Fruit fly (Drosophila melanogaster) whole organism, embryonic: Measurements from ENCODE around the gene Mlp84B.
A peak's percentile ranks its signal among the peaks of the same experiment; 100 is the strongest.

Experiments used
- Abd-B ChIP-seq: fragments of 200-800 bp; sonication (Bioruptor generic); optimal IDR thresholded peaks from 2 replicates; lab custom pipeline; 2018; ENCODE audit warnings: missing biosample characterization, mild to moderate bottlenecking, missing genetic modification characterization, moderate library complexity
- Antp ChIP-seq: fragments of 200-800 bp; sonication (Bioruptor generic); optimal IDR thresholded peaks from 3 replicates; lab custom pipeline; 2016; ENCODE audit warnings: missing biosample characterization, missing genetic modification characterization
- CG11093 ChIP-seq: fragments of 200-800 bp; sonication (Bioruptor generic); IDR thresholded peaks from 3 replicates; pipeline ENCODE4 v1.3.6; 2022; ENCODE audit warnings: missing biosample characterization, missing genetic modification characterization
- CG12155 ChIP-seq: fragments of 200-800 bp; sonication (Bioruptor generic); optimal IDR thresholded peaks from 3 replicates; lab custom pipeline; 2016; ENCODE audit warnings: missing biosample characterization, missing genetic modification characterization
- CG15514 ChIP-seq: fragments of 200-800 bp; sonication (Bioruptor generic); optimal IDR thresholded peaks from 3 replicates; lab custom pipeline; 2017; ENCODE audit warnings: missing biosample characterization, missing genetic modification characterization, mild to moderate bottlenecking, moderate library complexity, missing genetic modification reagents
- CG1603 ChIP-seq: fragments of 200-800 bp; sonication (Bioruptor generic); optimal IDR thresholded peaks from 2 replicates; lab custom pipeline; 2019; ENCODE audit warnings: missing biosample characterization, mild to moderate bottlenecking, missing genetic modification characterization, moderate library complexity
- CG31365 ChIP-seq: fragments of 200-800 bp; sonication (Bioruptor generic); optimal IDR thresholded peaks from 2 replicates; lab custom pipeline; 2018; ENCODE audit warnings: missing biosample characterization, mild to moderate bottlenecking, missing genetic modification characterization
- CG4404 ChIP-seq: fragments of 200-800 bp; sonication (Bioruptor generic); IDR thresholded peaks from 2 replicates; pipeline ENCODE4 v1.3.6; 2022; ENCODE audit warnings: missing biosample characterization, missing genetic modification characterization
- CG4730 ChIP-seq: fragments of 200-800 bp; sonication (Bioruptor generic); IDR thresholded peaks from 2 replicates; pipeline ENCODE4 v1.3.6; 2022; ENCODE audit warnings: missing biosample characterization, missing genetic modification characterization
- CG6254 ChIP-seq: fragments of 200-800 bp; sonication (Bioruptor generic); optimal IDR thresholded peaks from 3 replicates; lab custom pipeline; 2017; ENCODE audit warnings: mild to moderate bottlenecking, missing biosample characterization, missing genetic modification reagents, missing genetic modification characterization
- CG6765 ChIP-seq: fragments of 200-800 bp; sonication (Bioruptor generic); optimal IDR thresholded peaks from 3 replicates; lab custom pipeline; 2017; ENCODE audit warnings: missing biosample characterization, mild to moderate bottlenecking, missing genetic modification characterization
- CG6791 ChIP-seq: fragments of 200-800 bp; sonication (Bioruptor generic); IDR thresholded peaks from 3 replicates; pipeline ENCODE4 v1.3.6; 2022; ENCODE audit warnings: missing biosample characterization, missing genetic modification characterization; ENCODE audit not compliant: partially characterized antibody
- CG7556 ChIP-seq: fragments of 200-800 bp; sonication (Bioruptor generic); optimal IDR thresholded peaks from 2 replicates; lab custom pipeline; 2017; ENCODE audit warnings: missing biosample characterization, mild to moderate bottlenecking, missing genetic modification characterization
- CG8359 ChIP-seq: fragments of 200-800 bp; sonication (Bioruptor generic); optimal IDR thresholded peaks from 2 replicates; lab custom pipeline; 2017; ENCODE audit warnings: missing biosample characterization, mild to moderate bottlenecking, missing genetic modification characterization, borderline replicate concordance
- CTCF ChIP-seq: fragments of 200-800 bp; sonication (Bioruptor generic); optimal IDR thresholded peaks from 2 replicates; lab custom pipeline; 2017; ENCODE audit warnings: missing biosample characterization, mild to moderate bottlenecking, missing genetic modification characterization, moderate library complexity
- Chrac-16 ChIP-seq: fragments of 200-800 bp; sonication (Bioruptor generic); optimal IDR thresholded peaks from 3 replicates; lab custom pipeline; 2016; ENCODE audit warnings: missing biosample characterization, missing genetic modification characterization
- E2f2 ChIP-seq: fragments of 200-800 bp; sonication (Bioruptor generic); IDR thresholded peaks from 2 replicates; pipeline ENCODE4 v1.3.6; 2022; ENCODE audit warnings: missing biosample characterization, missing genetic modification characterization
- ERR ChIP-seq: fragments of 200-800 bp; sonication (Bioruptor generic); optimal IDR thresholded peaks from 2 replicates; lab custom pipeline; 2016; ENCODE audit warnings: missing biosample characterization, missing genetic modification characterization
- Fer3 ChIP-seq: fragments of 200-800 bp; sonication (Bioruptor generic); optimal IDR thresholded peaks from 2 replicates; lab custom pipeline; 2018; ENCODE audit warnings: missing biosample characterization, mild to moderate bottlenecking, missing genetic modification characterization, moderate library complexity
- H2.0 ChIP-seq: fragments of 200-800 bp; sonication (Bioruptor generic); IDR thresholded peaks from 2 replicates; pipeline ENCODE4 v1.3.6; 2022; ENCODE audit warnings: missing biosample characterization, missing genetic modification characterization
- HLH3B ChIP-seq: fragments of 200-800 bp; sonication (Bioruptor generic); IDR thresholded peaks from 2 replicates; pipeline ENCODE4 v1.3.6; 2022; ENCODE audit warnings: missing biosample characterization, missing genetic modification characterization
- Lim3 ChIP-seq: fragments of 200-800 bp; sonication (Bioruptor generic); IDR thresholded peaks from 2 replicates; pipeline ENCODE4 v1.3.6; 2022; ENCODE audit warnings: missing biosample characterization, missing genetic modification characterization
- Sry-δ ChIP-seq: fragments of 200-800 bp; sonication (Bioruptor generic); optimal IDR thresholded peaks from 2 replicates; lab custom pipeline; 2016; ENCODE audit warnings: missing biosample characterization, missing genetic modification characterization
- abd-A ChIP-seq: fragments of 200-800 bp; sonication (Bioruptor generic); optimal IDR thresholded peaks from 3 replicates; lab custom pipeline; 2019; ENCODE audit warnings: missing biosample characterization, mild to moderate bottlenecking, missing genetic modification characterization, moderate library complexity
- amos ChIP-seq: fragments of 200-800 bp; sonication (Bioruptor generic); IDR thresholded peaks from 2 replicates; pipeline ENCODE4 v1.3.6; 2022; ENCODE audit warnings: missing biosample characterization, missing genetic modification characterization; ENCODE audit not compliant: partially characterized antibody
- bigmax ChIP-seq: fragments of 200-800 bp; sonication (Bioruptor generic); optimal IDR thresholded peaks from 2 replicates; lab custom pipeline; 2018; ENCODE audit warnings: missing biosample characterization, mild to moderate bottlenecking, missing genetic modification characterization
- bowl ChIP-seq: fragments of 200-800 bp; sonication (Bioruptor generic); IDR thresholded peaks from 2 replicates; pipeline ENCODE4 v1.3.6; 2022; ENCODE audit warnings: missing biosample characterization, missing genetic modification characterization
- bsh ChIP-seq, 2 experiments: fragments of 200-800 bp; sonication (Bioruptor generic); optimal IDR thresholded peaks; 2 replicates each; lab custom pipeline; 2017 to 2018; ENCODE audit warnings: mild to moderate bottlenecking in 2 of 2, missing biosample characterization in 2 of 2, missing genetic modification characterization in 2 of 2, moderate library complexity in 1 of 2
- cas ChIP-seq: fragments of 200-800 bp; sonication (Bioruptor generic); IDR thresholded peaks from 2 replicates; pipeline ENCODE4 v1.3.6; 2022; ENCODE audit warnings: missing biosample characterization, missing genetic modification characterization
- caup ChIP-seq: fragments of 200-800 bp; sonication (Bioruptor generic); optimal IDR thresholded peaks from 3 replicates; lab custom pipeline; 2017; ENCODE audit warnings: missing biosample characterization, mild to moderate bottlenecking, missing genetic modification characterization, moderate library complexity; ENCODE audit not compliant: severe bottlenecking
- crc ChIP-seq: fragments of 200-800 bp; sonication (Bioruptor generic); optimal IDR thresholded peaks from 2 replicates; lab custom pipeline; 2016; ENCODE audit warnings: missing biosample characterization, missing genetic modification characterization
- dati ChIP-seq: fragments of 200-800 bp; sonication (Bioruptor generic); IDR thresholded peaks from 2 replicates; pipeline ENCODE4 v1.3.6; 2022; ENCODE audit warnings: missing biosample characterization, missing genetic modification characterization
- dm ChIP-seq: fragments of 200-800 bp; sonication (Bioruptor generic); optimal IDR thresholded peaks from 3 replicates; lab custom pipeline; 2016; ENCODE audit warnings: missing biosample characterization, missing genetic modification characterization
- fd102C ChIP-seq: fragments of 200-800 bp; sonication (Bioruptor generic); optimal IDR thresholded peaks from 2 replicates; lab custom pipeline; 2018; ENCODE audit warnings: missing biosample characterization, mild to moderate bottlenecking, missing genetic modification characterization, moderate library complexity
- gfzf ChIP-seq: fragments of 200-800 bp; sonication (Bioruptor generic); optimal IDR thresholded peaks from 2 replicates; lab custom pipeline; 2016; ENCODE audit warnings: missing biosample characterization, mild to moderate bottlenecking, missing genetic modification characterization, moderate library complexity
- lab ChIP-seq: fragments of 200-800 bp; sonication (Bioruptor generic); optimal IDR thresholded peaks from 3 replicates; lab custom pipeline; 2017; ENCODE audit warnings: missing biosample characterization, missing genetic modification characterization, mild to moderate bottlenecking, moderate library complexity, missing genetic modification reagents
- oc ChIP-seq: fragments of 200-800 bp; sonication (Bioruptor generic); optimal IDR thresholded peaks from 2 replicates; lab custom pipeline; 2018; ENCODE audit warnings: missing biosample characterization, mild to moderate bottlenecking, missing genetic modification characterization, moderate library complexity
- p53 ChIP-seq: fragments of 200-800 bp; sonication (Bioruptor generic); optimal IDR thresholded peaks from 2 replicates; lab custom pipeline; 2016; ENCODE audit warnings: missing biosample characterization, missing genetic modification characterization
- prd ChIP-seq, 3 experiments: fragments of >200 bp in 2 of 3; fragments of 200-800 bp in 1 of 3; sonication (Bioruptor generic) in 1 of 3; optimal IDR thresholded peaks in 2 of 3; IDR thresholded peaks in 1 of 3; 2 replicates in 2 of 3; 3 replicates in 1 of 3; pipeline versions ENCODE4 v1.3.6 to Lab custom; 2017 to 2022; ENCODE audit warnings: missing biosample characterization in 1 of 3, missing genetic modification characterization in 1 of 3
- rib ChIP-seq: fragments of 200-800 bp; sonication (Bioruptor generic); IDR thresholded peaks from 2 replicates; pipeline ENCODE4 v1.3.6; 2022; ENCODE audit warnings: missing biosample characterization, missing genetic modification characterization
- schlank ChIP-seq: fragments of 200-800 bp; sonication (Bioruptor generic); optimal IDR thresholded peaks from 2 replicates; lab custom pipeline; 2018; ENCODE audit warnings: missing biosample characterization, mild to moderate bottlenecking, missing genetic modification characterization
- sisA ChIP-seq: fragments of 200-800 bp; sonication (Bioruptor generic); IDR thresholded peaks from 2 replicates; pipeline ENCODE4 v1.3.6; 2022; ENCODE audit warnings: missing biosample characterization, missing genetic modification characterization
- slp2 ChIP-seq: fragments of 200-800 bp; sonication (Bioruptor generic); optimal IDR thresholded peaks from 2 replicates; lab custom pipeline; 2016; ENCODE audit warnings: missing biosample characterization, missing genetic modification characterization
- tin ChIP-seq: fragments of 200-800 bp; sonication (Bioruptor generic); optimal IDR thresholded peaks from 3 replicates; lab custom pipeline; 2016; ENCODE audit warnings: missing biosample characterization, missing genetic modification characterization
- tll ChIP-seq, 2 experiments: fragments of 200-800 bp in 1 of 2; fragments of >200 bp in 1 of 2; sonication (Bioruptor generic) in 1 of 2; optimal IDR thresholded peaks; 2 replicates each; lab custom pipeline; 2017 to 2019; ENCODE audit warnings: missing biosample characterization in 2 of 2, missing genetic modification characterization in 2 of 2, mild to moderate bottlenecking in 1 of 2, moderate library complexity in 1 of 2
- tna ChIP-seq: fragments of 200-800 bp; sonication (Bioruptor generic); IDR thresholded peaks from 2 replicates; pipeline ENCODE4 v1.3.6; 2022; ENCODE audit warnings: missing biosample characterization, missing genetic modification characterization; ENCODE audit not compliant: partially characterized antibody
- trh ChIP-seq: fragments of 200-800 bp; sonication (Bioruptor generic); optimal IDR thresholded peaks from 2 replicates; lab custom pipeline; 2016; ENCODE audit warnings: missing biosample characterization, missing genetic modification characterization
- ttk ChIP-seq: fragments of 200-800 bp; sonication (Bioruptor generic); IDR thresholded peaks from 2 replicates; pipeline ENCODE4 v2.1.2; 2022; ENCODE audit warnings: missing biosample characterization, missing genetic modification characterization
- wor ChIP-seq: fragments of 200-800 bp; sonication (Bioruptor generic); IDR thresholded peaks from 2 replicates; pipeline ENCODE4 v1.3.6; 2022; ENCODE audit warnings: missing biosample characterization, missing genetic modification characterization
- yki ChIP-seq: fragments of >200 bp; optimal IDR thresholded peaks from 3 replicates; lab custom pipeline; 2018

The Mlp84B gene

DNA sequence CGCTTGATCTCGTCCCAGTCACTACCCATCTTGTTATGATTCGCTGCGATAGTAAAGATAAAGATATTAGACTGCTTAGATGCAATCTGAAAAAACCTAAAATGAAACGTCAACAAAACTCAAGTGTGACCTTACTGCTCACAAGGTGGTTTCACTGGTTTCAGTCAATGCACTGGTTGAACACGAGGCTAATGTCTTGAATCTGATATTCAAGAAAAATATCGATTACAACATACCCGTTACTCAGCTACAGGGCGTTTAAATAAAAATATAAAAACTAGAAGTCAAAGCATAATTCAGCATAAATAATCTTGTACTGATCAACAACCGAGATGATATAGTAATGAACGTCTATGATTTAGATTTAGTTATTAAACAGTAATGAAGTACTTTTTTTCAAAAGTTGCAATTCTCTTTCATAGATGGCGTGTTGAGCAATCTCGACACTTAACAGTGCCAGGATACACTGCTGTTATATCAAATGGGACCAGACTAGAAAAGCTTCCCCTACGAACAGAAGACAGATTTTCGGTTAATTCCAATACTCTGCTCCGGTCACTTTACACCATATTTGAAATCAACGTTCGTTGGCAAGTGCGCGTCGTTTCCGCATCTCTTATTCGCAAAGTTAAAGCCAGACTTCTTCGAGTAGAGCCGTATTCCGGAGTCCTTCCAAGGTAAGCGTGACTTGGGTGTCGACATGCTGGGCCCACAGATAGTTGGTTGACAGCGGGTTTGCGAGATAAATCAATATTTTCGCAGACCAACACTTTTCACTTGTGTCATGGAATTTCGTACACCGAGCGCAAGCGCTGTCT is 43.0 kb downstream of the Mlp84B start, which contains the start of the genes Ufl1 and CG1943 (continued):
- TF ChIP-seq H2.0, result no peak
- TF ChIP-seq wor (GFP tag; lab: Robert Waterston, UW), result no peak
- no peak for TF ChIP-seq Chrac-16
- TF ChIP-seq Sry-δ (GFP tag; lab: Kevin White, UChicago), result peak; percentile 81
- no peak for TF ChIP-seq ERR (GFP tag; lab: Kevin White, UChicago)
- TF ChIP-seq CG6791 (GFP tag; lab: Robert Waterston, UW), result no peak
- no peak for TF ChIP-seq prd (optimal IDR thresholded peaks at IDR 0.05; lab: Kevin White, UChicago)
- TF ChIP-seq prd (GFP tag; IDR thresholded peaks at IDR 0.05; lab: Robert Waterston, UW), result no peak
- no peak for TF ChIP-seq yki (lab: Kevin White, UChicago)
- TF ChIP-seq HLH3B (GFP tag; lab: Robert Waterston, UW), result no peak
- TF ChIP-seq Lim3 (GFP tag; lab: Robert Waterston, UW), result no peak
- TF ChIP-seq dm, result peak; percentile 69
- TF ChIP-seq CTCF (GFP tag; lab: Kevin White, UChicago), result peak; percentile 96
- no peak for TF ChIP-seq bigmax
- no peak for TF ChIP-seq trh (GFP tag; lab: Kevin White, UChicago)
- TF ChIP-seq CG6254 (GFP tag; lab: Kevin White, UChicago), result peak; percentile 3
- peak; percentile 49 for TF ChIP-seq CG15514 (GFP tag; lab: Kevin White, UChicago)
- no peak for TF ChIP-seq CG11093
- TF ChIP-seq schlank (tag; lab: Kevin White, UChicago), result no peak
- TF ChIP-seq slp2 (GFP tag; lab: Kevin White, UChicago), result no peak
- no peak for TF ChIP-seq fd102C (GFP tag; lab: Kevin White, UChicago)
- TF ChIP-seq dati (GFP tag; lab: Robert Waterston, UW), result no peak
- TF ChIP-seq CG4404 (GFP tag; lab: Robert Waterston, UW), result no peak
- peak; percentile 7 for TF ChIP-seq lab (GFP tag; lab: Kevin White, UChicago)
- no peak for TF ChIP-seq ttk (GFP tag; lab: Robert Waterston, UW)
- TF ChIP-seq abd-A (tag; lab: Kevin White, UChicago), result no peak
- TF ChIP-seq amos (GFP tag; lab: Robert Waterston, UW), result no peak
- TF ChIP-seq CG4730, result no peak
- no peak for TF ChIP-seq tin (GFP tag; lab: Kevin White, UChicago)
- TF ChIP-seq p53 (GFP tag; lab: Kevin White, UChicago), result no peak
- TF ChIP-seq cas, result no peak
- TF ChIP-seq Fer3 (tag; lab: Kevin White, UChicago), result no peak
- no peak for TF ChIP-seq tll (GFP tag; optimal IDR thresholded peaks at IDR 0.05; lab: Kevin White, UChicago)
- no peak for TF ChIP-seq CG8359 (GFP tag; lab: Kevin White, UChicago)
- peak; percentile 35 for TF ChIP-seq CG1603 (tag; lab: Kevin White, UChicago)
- no peak for TF ChIP-seq E2f2
- TF ChIP-seq oc, result no peak
- TF ChIP-seq CG12155 (GFP tag; lab: Kevin White, UChicago), result no peak
- no peak for TF ChIP-seq tna (GFP tag; lab: Robert Waterston, UW)
- no peak for TF ChIP-seq Antp (GFP tag; lab: Kevin White, UChicago)
- no peak for TF ChIP-seq CG6765 (GFP tag; lab: Kevin White, UChicago)
- TF ChIP-seq CG31365 (tag; lab: Kevin White, UChicago), result no peak
- TF ChIP-seq caup (GFP tag; lab: Kevin White, UChicago), result no peak
- TF ChIP-seq bsh (GFP tag; optimal IDR thresholded peaks at IDR 0.05; lab: Kevin White, UChicago), result peak in 1 of 2 experiments; percentile 35
- no peak for TF ChIP-seq Abd-B (GFP tag; lab: Kevin White, UChicago)
- TF ChIP-seq bowl, result no peak
- TF ChIP-seq CG7556, result no peak
- TF ChIP-seq gfzf (GFP tag; lab: Kevin White, UChicago), result peak; percentile 95
- TF ChIP-seq sisA (GFP tag; lab: Robert Waterston, UW), result no peak
- TF ChIP-seq rib (GFP tag; lab: Robert Waterston, UW), result no peak
- no peak for TF ChIP-seq crc (GFP tag; lab: Kevin White, UChicago)
